Fruit fly (Drosophila melanogaster) whole organism, adult: ENCODE results near the gene DhpD.

ENCODE experiments used
- CG11617 ChIP-seq: fragments of 200-800 bp; sonication (Bioruptor generic); optimal IDR thresholded peaks from 2 replicates; lab custom pipeline; 2017; ENCODE audit warnings: mild to moderate bottlenecking, missing biosample characterization, missing genetic modification reagents, missing genetic modification characterization
- CG12768 ChIP-seq: fragments of 200-800 bp; sonication (Bioruptor generic); optimal IDR thresholded peaks from 2 replicates; lab custom pipeline; 2017; ENCODE audit warnings: missing biosample characterization, missing genetic modification characterization, mild to moderate bottlenecking, moderate library complexity, missing genetic modification reagents
- CG14711 ChIP-seq: fragments of 200-800 bp; sonication (Bioruptor generic); optimal IDR thresholded peaks from 2 replicates; lab custom pipeline; 2018; ENCODE audit warnings: missing biosample characterization, mild to moderate bottlenecking, missing genetic modification characterization, moderate library complexity
- CG1620 ChIP-seq: fragments of 200-800 bp; sonication (Bioruptor generic); optimal IDR thresholded peaks from 2 replicates; lab custom pipeline; 2016; ENCODE audit warnings: missing biosample characterization, missing genetic modification characterization
- CG33017 ChIP-seq: fragments of 200-800 bp; sonication (Bioruptor generic); optimal IDR thresholded peaks from 2 replicates; lab custom pipeline; 2018; ENCODE audit warnings: missing biosample characterization, mild to moderate bottlenecking, missing genetic modification characterization, moderate library complexity
- CG5204 ChIP-seq: fragments of 200-800 bp; sonication (Bioruptor generic); optimal IDR thresholded peaks from 2 replicates; lab custom pipeline; 2016; ENCODE audit warnings: missing biosample characterization, missing genetic modification characterization
- CG7045 ChIP-seq: fragments of 200-800 bp; sonication (Bioruptor generic); optimal IDR thresholded peaks from 2 replicates; lab custom pipeline; 2017; ENCODE audit warnings: missing biosample characterization, mild to moderate bottlenecking, missing genetic modification characterization
- CG7101 ChIP-seq: fragments of 200-800 bp; sonication (Bioruptor generic); optimal IDR thresholded peaks from 2 replicates; lab custom pipeline; 2018; ENCODE audit warnings: missing biosample characterization, mild to moderate bottlenecking, missing genetic modification characterization, moderate library complexity
- Clk ChIP-seq: fragments of 200-800 bp; sonication (Bioruptor generic); optimal IDR thresholded peaks from 2 replicates; lab custom pipeline; 2017; ENCODE audit warnings: missing biosample characterization, missing genetic modification characterization
- Crg-1 ChIP-seq: fragments of 200-800 bp; sonication (Bioruptor generic); optimal IDR thresholded peaks from 2 replicates; lab custom pipeline; 2016; ENCODE audit warnings: missing biosample characterization, missing genetic modification characterization
- Hr96 ChIP-seq: fragments of 200-800 bp; sonication (Bioruptor generic); optimal IDR thresholded peaks from 2 replicates; lab custom pipeline; 2016; ENCODE audit warnings: missing biosample characterization, missing genetic modification characterization
- Mnt ChIP-seq: fragments of 200-800 bp; sonication (Bioruptor generic); optimal IDR thresholded peaks from 2 replicates; lab custom pipeline; 2016; ENCODE audit warnings: missing biosample characterization, mild to moderate bottlenecking, missing genetic modification characterization
- bab1 ChIP-seq: fragments of 200-800 bp; sonication (Bioruptor generic); optimal IDR thresholded peaks from 3 replicates; lab custom pipeline; 2019; ENCODE audit warnings: missing biosample characterization, mild to moderate bottlenecking, missing genetic modification characterization, moderate library complexity
- cic ChIP-seq: fragments of 200-800 bp; sonication (Bioruptor generic); optimal IDR thresholded peaks from 2 replicates; lab custom pipeline; 2017; ENCODE audit warnings: missing biosample characterization, mild to moderate bottlenecking, missing genetic modification characterization, moderate library complexity
- cnc ChIP-seq, 2 experiments: fragments of >200 bp; optimal IDR thresholded peaks; 2 replicates each; lab custom pipeline; 2017
- kay ChIP-seq: fragments of 200-800 bp; sonication (Bioruptor generic); peaks from one replicate; lab custom pipeline; 2016; ENCODE audit warnings: missing biosample characterization, missing genetic modification characterization, borderline replicate concordance
- ovo ChIP-seq: fragments of 200-800 bp; sonication (Bioruptor generic); optimal IDR thresholded peaks from 2 replicates; lab custom pipeline; 2016; ENCODE audit warnings: missing biosample characterization, missing genetic modification characterization
- pad ChIP-seq: fragments of 200-800 bp; sonication (Bioruptor generic); optimal IDR thresholded peaks from 3 replicates; lab custom pipeline; 2017; ENCODE audit warnings: missing biosample characterization, missing genetic modification characterization, mild to moderate bottlenecking, moderate library complexity, missing genetic modification reagents
- tj ChIP-seq: fragments of 200-800 bp; sonication (Bioruptor generic); optimal IDR thresholded peaks from 3 replicates; lab custom pipeline; 2017; ENCODE audit warnings: missing biosample characterization, mild to moderate bottlenecking, missing genetic modification characterization, moderate library complexity
- toe ChIP-seq: fragments of 200-800 bp; sonication (Bioruptor generic); optimal IDR thresholded peaks from 2 replicates; lab custom pipeline; 2016; ENCODE audit warnings: missing biosample characterization, missing genetic modification characterization

Gene DhpD

DNA sequence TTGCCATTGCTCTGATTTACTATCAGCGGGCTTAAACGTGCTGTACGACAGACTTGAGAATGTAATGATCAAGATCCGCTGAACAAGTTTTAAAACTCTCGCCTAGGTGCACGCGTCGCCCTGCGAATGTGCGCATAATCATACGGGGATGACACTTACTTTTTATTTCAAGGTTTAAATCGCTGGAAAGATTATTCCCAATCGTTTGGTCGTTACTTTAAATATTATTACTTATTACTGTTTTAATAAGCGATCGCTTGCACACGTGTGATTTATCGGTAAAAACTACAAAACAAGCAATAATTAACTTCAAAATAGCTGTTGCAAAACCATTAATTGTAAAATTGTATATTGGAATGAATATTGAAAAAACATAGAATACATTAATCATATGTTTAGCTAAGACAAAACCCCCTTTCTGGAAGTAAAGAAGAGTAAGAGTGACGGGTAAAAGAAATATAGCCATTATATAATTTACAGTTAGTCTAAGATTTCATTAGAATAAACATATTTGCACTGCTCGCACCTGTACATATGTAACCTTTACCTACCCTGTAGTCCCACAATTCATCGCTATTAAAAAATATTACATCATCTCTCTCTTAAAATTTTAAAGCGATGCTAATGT, at the start of gene DhpD:
Gene DhpD (minus strand): TSS at position 102 of the 628 bp plus-strand sequence.
- TF ChIP-seq CG1620 (GFP tag; lab: Kevin White, UChicago), result peak; percentile 80
- TF ChIP-seq cnc (optimal IDR thresholded peaks at IDR 0.05; lab: Kevin White, UChicago), result no peak
- TF ChIP-seq bab1 (GFP tag; lab: Kevin White, UChicago), result peak; percentile 91
- peak; percentile 80 for TF ChIP-seq CG12768 (GFP tag; lab: Kevin White, UChicago)
- peak; percentile 71 for TF ChIP-seq Mnt
- peak; percentile 83 for TF ChIP-seq toe (GFP tag; lab: Kevin White, UChicago)
- peak; percentile 75 for TF ChIP-seq CG7045 (GFP tag; lab: Kevin White, UChicago)
- TF ChIP-seq tj, result peak; percentile 51
- peak; percentile 77 for TF ChIP-seq CG14711 (tag; lab: Kevin White, UChicago)
- TF ChIP-seq Clk (GFP tag; lab: Kevin White, UChicago), result peak; percentile 38
- peak; percentile 71 for TF ChIP-seq pad (GFP tag; lab: Kevin White, UChicago)
- peak; percentile 82 for TF ChIP-seq CG5204 (GFP tag; lab: Kevin White, UChicago)
- TF ChIP-seq kay (GFP tag; lab: Kevin White, UChicago), result no peak
- TF ChIP-seq CG33017 (tag; lab: Kevin White, UChicago), result peak; percentile 79
- peak; percentile 88 for TF ChIP-seq CG7101 (tag; lab: Kevin White, UChicago)
- peak; percentile 77 for TF ChIP-seq Hr96 (GFP tag; lab: Kevin White, UChicago)
- TF ChIP-seq ovo (GFP tag; lab: Kevin White, UChicago), result peak; percentile 55
- peak; percentile 82 for TF ChIP-seq CG11617 (GFP tag; lab: Kevin White, UChicago)
- TF ChIP-seq Crg-1 (GFP tag; lab: Kevin White, UChicago), result peak; percentile 36
- TF ChIP-seq cic (GFP tag; lab: Kevin White, UChicago), result no peak

dm6 chr3R:4277828-4278227, 48.8 kb upstream of the DhpD start, which contains the start of gene flip:
flip (minus strand) TSS chr3R:4277928.
- TF ChIP-seq CG11617 (GFP tag; lab: Kevin White, UChicago) (no peak), toe (GFP tag; lab: Kevin White, UChicago) (no peak)

dm6 chr3R:4268339-4268738, 39.3 kb upstream of the DhpD start:
- no peak for TF ChIP-seq ovo (GFP tag; lab: Kevin White, UChicago)
- no peak for TF ChIP-seq CG33017 (tag; lab: Kevin White, UChicago)
- no peak for TF ChIP-seq Clk (GFP tag; lab: Kevin White, UChicago)
- TF ChIP-seq CG1620 (GFP tag; lab: Kevin White, UChicago), result no peak
- no peak for TF ChIP-seq CG7045 (GFP tag; lab: Kevin White, UChicago)
- no peak for TF ChIP-seq kay (GFP tag; lab: Kevin White, UChicago)
- no peak for TF ChIP-seq pad (GFP tag; lab: Kevin White, UChicago)
- no peak for TF ChIP-seq bab1 (GFP tag; lab: Kevin White, UChicago)

dm6 chr3R:4266470-4266869, 37.4 kb upstream of the DhpD start, which contains the start of gene CG1092:
CG1092 (plus strand) TSS chr3R:4266770.
- TF ChIP-seq tj (no peak), kay (GFP tag; lab: Kevin White, UChicago) (peak; percentile 17)

- TF ChIP-seq CG11617 (GFP tag; lab: Kevin White, UChicago), result no peak
- TF ChIP-seq kay (GFP tag; lab: Kevin White, UChicago), result no peak
- no peak for TF ChIP-seq tj
- TF ChIP-seq toe (GFP tag; lab: Kevin White, UChicago), result no peak
- no peak for TF ChIP-seq CG1620 (GFP tag; lab: Kevin White, UChicago)
- no peak for TF ChIP-seq CG14711 (tag; lab: Kevin White, UChicago)
- TF ChIP-seq Mnt, result no peak
- no peak for TF ChIP-seq CG7045 (GFP tag; lab: Kevin White, UChicago)
- no peak for TF ChIP-seq Crg-1 (GFP tag; lab: Kevin White, UChicago)
- no peak for TF ChIP-seq Clk (GFP tag; lab: Kevin White, UChicago)
- no peak for TF ChIP-seq CG7101 (tag; lab: Kevin White, UChicago)
- no peak for TF ChIP-seq CG33017 (tag; lab: Kevin White, UChicago)
- TF ChIP-seq cnc (optimal IDR thresholded peaks at IDR 0.05; lab: Kevin White, UChicago), result no peak
Observed at dm6 chr3R:4256672-4257071, 27.6 kb upstream of the DhpD start, which contains the start of gene Or82a. Or82a (plus strand) TSS chr3R:4256972.

DNA sequence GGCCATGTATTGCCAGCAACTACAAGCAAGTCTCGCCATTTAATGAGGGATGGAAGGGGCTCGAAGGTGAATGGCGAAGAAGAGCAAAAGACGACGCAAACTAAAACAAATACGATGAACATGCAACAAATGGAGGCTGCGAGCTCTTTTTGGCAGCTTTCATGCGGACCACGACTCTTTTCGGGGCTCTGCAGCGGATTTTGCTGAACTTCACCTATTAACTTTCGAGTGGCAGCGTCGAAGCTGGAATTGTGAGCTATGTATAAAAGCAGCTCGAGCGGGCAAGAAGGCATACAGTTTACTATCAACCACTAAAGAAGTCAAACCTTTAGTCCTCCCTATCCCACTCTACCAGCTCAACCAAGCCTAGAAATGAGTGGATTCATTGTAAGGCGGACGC, 25.4 kb upstream of the DhpD start, which contains the start of gene TwdlV:
Gene TwdlV (plus strand): TSS at position 301 of the 400 bp plus-strand sequence.
- no peak for TF ChIP-seq toe (GFP tag; lab: Kevin White, UChicago)
- no peak for TF ChIP-seq cnc (optimal IDR thresholded peaks at IDR 0.05; lab: Kevin White, UChicago)
- no peak for TF ChIP-seq CG11617 (GFP tag; lab: Kevin White, UChicago)
- no peak for TF ChIP-seq bab1 (GFP tag; lab: Kevin White, UChicago)
- TF ChIP-seq CG33017 (tag; lab: Kevin White, UChicago), result no peak
- TF ChIP-seq tj, result no peak
- TF ChIP-seq pad (GFP tag; lab: Kevin White, UChicago), result no peak
- no peak for TF ChIP-seq CG5204 (GFP tag; lab: Kevin White, UChicago)
- TF ChIP-seq Mnt, result no peak
- TF ChIP-seq CG7101 (tag; lab: Kevin White, UChicago), result no peak
- TF ChIP-seq CG14711 (tag; lab: Kevin White, UChicago), result no peak
- no peak for TF ChIP-seq ovo (GFP tag; lab: Kevin White, UChicago)
- no peak for TF ChIP-seq Clk (GFP tag; lab: Kevin White, UChicago)
- no peak for TF ChIP-seq CG7045 (GFP tag; lab: Kevin White, UChicago)
- no peak for TF ChIP-seq CG12768 (GFP tag; lab: Kevin White, UChicago)
- no peak for TF ChIP-seq Crg-1 (GFP tag; lab: Kevin White, UChicago)
